Fruit fly (Drosophila melanogaster): ENCODE data around the gene T48.

DNA sequence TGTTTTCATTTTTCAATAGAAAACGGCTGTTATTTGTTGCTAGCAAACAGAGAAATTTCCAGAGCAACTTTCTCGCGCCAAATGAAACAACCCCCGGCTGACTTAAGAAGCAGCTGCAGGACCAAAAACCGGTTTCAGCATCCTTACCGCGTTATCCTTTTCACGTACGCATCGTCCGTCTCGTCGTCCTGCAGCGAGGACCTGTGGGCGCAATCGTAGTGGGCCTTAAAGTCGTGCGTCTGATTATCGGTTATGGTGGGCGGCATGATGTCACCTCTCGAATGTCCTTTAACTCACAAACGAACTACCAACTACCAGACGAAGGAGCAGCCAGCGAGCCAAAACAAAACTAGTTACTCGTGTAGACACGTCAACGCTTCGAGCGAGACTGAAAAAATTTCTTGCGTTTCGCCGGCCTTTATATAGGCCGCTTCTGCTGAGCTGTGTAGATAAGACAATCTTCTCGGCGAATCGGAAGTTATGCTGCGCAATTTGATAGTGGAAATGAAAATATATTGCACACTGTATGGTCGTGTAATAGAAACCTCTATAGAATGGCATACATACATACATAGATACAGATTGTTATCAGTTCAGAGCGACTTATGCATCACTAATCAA is 71.4 kb downstream of the T48 start:
- no peak for TF ChIP-seq Dif (GFP tag; optimal IDR thresholded peaks at IDR 0.05; ENCODE audit: partially characterized antibody)
- no peak for TF ChIP-seq Abd-B (GFP tag; optimal IDR thresholded peaks at IDR 0.05)
- TF ChIP-seq Hr78 (GFP tag; optimal IDR thresholded peaks at IDR 0.05), result no peak
- no peak for TF ChIP-seq Hnf4 (GFP tag; optimal IDR thresholded peaks at IDR 0.05)
- no peak for TF ChIP-seq dmrt93B (GFP tag; optimal IDR thresholded peaks at IDR 0.05)
- no peak for TF ChIP-seq CG9705 (GFP tag; optimal IDR thresholded peaks at IDR 0.05)
- TF ChIP-seq woc (GFP tag; optimal IDR thresholded peaks at IDR 0.05), result no peak

Data from whole organism, wandering third instar larva.